Fruit fly (Drosophila melanogaster) whole organism, adult: ENCODE measurements around the gene Obp99a.

Source experiments
- CG11617 ChIP-seq: fragments of 200-800 bp; sonication (Bioruptor generic); optimal IDR thresholded peaks from 2 replicates; lab custom pipeline; 2017; ENCODE audit warnings: mild to moderate bottlenecking, missing biosample characterization, missing genetic modification reagents, missing genetic modification characterization
- CG12768 ChIP-seq: fragments of 200-800 bp; sonication (Bioruptor generic); optimal IDR thresholded peaks from 2 replicates; lab custom pipeline; 2017; ENCODE audit warnings: missing biosample characterization, missing genetic modification characterization, mild to moderate bottlenecking, moderate library complexity, missing genetic modification reagents
- CG14711 ChIP-seq: fragments of 200-800 bp; sonication (Bioruptor generic); optimal IDR thresholded peaks from 2 replicates; lab custom pipeline; 2018; ENCODE audit warnings: missing biosample characterization, mild to moderate bottlenecking, missing genetic modification characterization, moderate library complexity
- CG1620 ChIP-seq: fragments of 200-800 bp; sonication (Bioruptor generic); optimal IDR thresholded peaks from 2 replicates; lab custom pipeline; 2016; ENCODE audit warnings: missing biosample characterization, missing genetic modification characterization
- CG33017 ChIP-seq: fragments of 200-800 bp; sonication (Bioruptor generic); optimal IDR thresholded peaks from 2 replicates; lab custom pipeline; 2018; ENCODE audit warnings: missing biosample characterization, mild to moderate bottlenecking, missing genetic modification characterization, moderate library complexity
- CG5204 ChIP-seq: fragments of 200-800 bp; sonication (Bioruptor generic); optimal IDR thresholded peaks from 2 replicates; lab custom pipeline; 2016; ENCODE audit warnings: missing biosample characterization, missing genetic modification characterization
- CG7045 ChIP-seq: fragments of 200-800 bp; sonication (Bioruptor generic); optimal IDR thresholded peaks from 2 replicates; lab custom pipeline; 2017; ENCODE audit warnings: missing biosample characterization, mild to moderate bottlenecking, missing genetic modification characterization
- CG7101 ChIP-seq: fragments of 200-800 bp; sonication (Bioruptor generic); optimal IDR thresholded peaks from 2 replicates; lab custom pipeline; 2018; ENCODE audit warnings: missing biosample characterization, mild to moderate bottlenecking, missing genetic modification characterization, moderate library complexity
- Clk ChIP-seq: fragments of 200-800 bp; sonication (Bioruptor generic); optimal IDR thresholded peaks from 2 replicates; lab custom pipeline; 2017; ENCODE audit warnings: missing biosample characterization, missing genetic modification characterization
- Crg-1 ChIP-seq: fragments of 200-800 bp; sonication (Bioruptor generic); optimal IDR thresholded peaks from 2 replicates; lab custom pipeline; 2016; ENCODE audit warnings: missing biosample characterization, missing genetic modification characterization
- Hr96 ChIP-seq: fragments of 200-800 bp; sonication (Bioruptor generic); optimal IDR thresholded peaks from 2 replicates; lab custom pipeline; 2016; ENCODE audit warnings: missing biosample characterization, missing genetic modification characterization
- Mnt ChIP-seq: fragments of 200-800 bp; sonication (Bioruptor generic); optimal IDR thresholded peaks from 2 replicates; lab custom pipeline; 2016; ENCODE audit warnings: missing biosample characterization, mild to moderate bottlenecking, missing genetic modification characterization
- bab1 ChIP-seq: fragments of 200-800 bp; sonication (Bioruptor generic); optimal IDR thresholded peaks from 3 replicates; lab custom pipeline; 2019; ENCODE audit warnings: missing biosample characterization, mild to moderate bottlenecking, missing genetic modification characterization, moderate library complexity
- cic ChIP-seq: fragments of 200-800 bp; sonication (Bioruptor generic); optimal IDR thresholded peaks from 2 replicates; lab custom pipeline; 2017; ENCODE audit warnings: missing biosample characterization, mild to moderate bottlenecking, missing genetic modification characterization, moderate library complexity
- cnc ChIP-seq, 2 experiments: fragments of >200 bp; optimal IDR thresholded peaks; 2 replicates each; lab custom pipeline; 2017
- kay ChIP-seq: fragments of 200-800 bp; sonication (Bioruptor generic); peaks from one replicate; lab custom pipeline; 2016; ENCODE audit warnings: missing biosample characterization, missing genetic modification characterization, borderline replicate concordance
- ovo ChIP-seq: fragments of 200-800 bp; sonication (Bioruptor generic); optimal IDR thresholded peaks from 2 replicates; lab custom pipeline; 2016; ENCODE audit warnings: missing biosample characterization, missing genetic modification characterization
- pad ChIP-seq: fragments of 200-800 bp; sonication (Bioruptor generic); optimal IDR thresholded peaks from 3 replicates; lab custom pipeline; 2017; ENCODE audit warnings: missing biosample characterization, missing genetic modification characterization, mild to moderate bottlenecking, moderate library complexity, missing genetic modification reagents
- tj ChIP-seq: fragments of 200-800 bp; sonication (Bioruptor generic); optimal IDR thresholded peaks from 3 replicates; lab custom pipeline; 2017; ENCODE audit warnings: missing biosample characterization, mild to moderate bottlenecking, missing genetic modification characterization, moderate library complexity
- toe ChIP-seq: fragments of 200-800 bp; sonication (Bioruptor generic); optimal IDR thresholded peaks from 2 replicates; lab custom pipeline; 2016; ENCODE audit warnings: missing biosample characterization, missing genetic modification characterization

Gene Obp99a

DNA sequence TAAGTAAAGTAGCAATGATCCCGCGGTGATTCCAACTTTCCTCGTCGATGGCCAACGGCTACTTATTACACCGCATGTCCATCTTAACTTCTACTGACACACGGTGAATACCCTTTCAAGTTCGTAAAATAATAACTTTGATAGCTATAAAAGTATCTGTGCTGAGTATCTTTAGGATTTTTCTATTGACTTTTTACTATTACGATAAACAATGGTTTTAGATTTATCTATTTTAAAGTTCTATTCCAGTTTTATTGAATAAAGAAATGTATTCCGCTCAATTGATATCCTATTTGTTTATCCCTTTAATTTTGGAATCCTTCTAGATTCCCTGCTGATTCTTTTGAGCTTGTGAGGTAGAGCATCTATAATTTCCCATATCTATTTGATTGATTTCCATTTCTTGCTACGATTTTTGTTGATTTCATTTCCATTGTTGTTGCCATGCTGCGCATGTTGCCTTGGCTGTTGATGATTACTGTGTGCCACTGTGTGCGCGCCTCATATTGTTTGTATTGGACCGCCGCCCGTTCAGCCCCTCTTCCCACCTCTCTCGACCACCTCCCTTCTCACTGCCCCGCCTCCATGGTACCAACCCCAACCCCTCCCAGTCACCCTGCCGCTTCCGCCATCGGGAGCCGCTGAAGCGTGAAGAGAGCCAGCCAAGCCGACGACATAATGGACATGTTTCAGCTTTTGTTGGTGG is 18.5 kb downstream of the Obp99a start:
- TF ChIP-seq CG7101 (tag; lab: Kevin White, UChicago), result no peak
- no peak for TF ChIP-seq Clk (GFP tag; lab: Kevin White, UChicago)
- TF ChIP-seq CG7045 (GFP tag; lab: Kevin White, UChicago), result no peak
- TF ChIP-seq pad, result no peak
- TF ChIP-seq CG33017 (tag; lab: Kevin White, UChicago), result no peak
- no peak for TF ChIP-seq cnc (optimal IDR thresholded peaks at IDR 0.05; lab: Kevin White, UChicago)
- TF ChIP-seq tj, result no peak
- TF ChIP-seq kay (GFP tag; lab: Kevin White, UChicago), result no peak
- TF ChIP-seq bab1 (GFP tag; lab: Kevin White, UChicago), result no peak
- TF ChIP-seq Mnt (GFP tag; lab: Kevin White, UChicago), result no peak
- TF ChIP-seq Crg-1 (GFP tag; lab: Kevin White, UChicago), result no peak
- TF ChIP-seq CG14711 (tag; lab: Kevin White, UChicago), result no peak
- TF ChIP-seq CG11617 (GFP tag; lab: Kevin White, UChicago), result no peak
- no peak for TF ChIP-seq CG1620 (GFP tag; lab: Kevin White, UChicago)
- TF ChIP-seq Hr96 (GFP tag; lab: Kevin White, UChicago), result no peak
- no peak for TF ChIP-seq toe (GFP tag; lab: Kevin White, UChicago)

DNA sequence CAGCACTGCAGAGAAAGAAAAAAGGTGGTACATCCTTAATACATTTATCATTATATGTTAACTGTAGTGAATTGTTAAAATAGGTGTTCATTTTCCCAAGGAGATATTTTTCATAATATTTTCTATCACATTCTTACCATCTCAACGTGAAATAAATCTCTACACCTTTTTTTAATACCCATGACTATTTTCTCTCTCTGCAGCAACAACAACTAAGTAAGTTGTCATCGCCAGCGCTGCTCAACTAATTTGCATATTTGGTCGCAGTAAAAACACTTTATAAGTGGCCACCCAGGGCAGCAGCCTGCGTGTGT is 19.0 kb downstream of the Obp99a start:
- no peak for TF ChIP-seq CG33017 (tag; lab: Kevin White, UChicago)
- TF ChIP-seq cic (GFP tag; lab: Kevin White, UChicago), result no peak
- TF ChIP-seq CG7101 (tag; lab: Kevin White, UChicago), result no peak

DNA sequence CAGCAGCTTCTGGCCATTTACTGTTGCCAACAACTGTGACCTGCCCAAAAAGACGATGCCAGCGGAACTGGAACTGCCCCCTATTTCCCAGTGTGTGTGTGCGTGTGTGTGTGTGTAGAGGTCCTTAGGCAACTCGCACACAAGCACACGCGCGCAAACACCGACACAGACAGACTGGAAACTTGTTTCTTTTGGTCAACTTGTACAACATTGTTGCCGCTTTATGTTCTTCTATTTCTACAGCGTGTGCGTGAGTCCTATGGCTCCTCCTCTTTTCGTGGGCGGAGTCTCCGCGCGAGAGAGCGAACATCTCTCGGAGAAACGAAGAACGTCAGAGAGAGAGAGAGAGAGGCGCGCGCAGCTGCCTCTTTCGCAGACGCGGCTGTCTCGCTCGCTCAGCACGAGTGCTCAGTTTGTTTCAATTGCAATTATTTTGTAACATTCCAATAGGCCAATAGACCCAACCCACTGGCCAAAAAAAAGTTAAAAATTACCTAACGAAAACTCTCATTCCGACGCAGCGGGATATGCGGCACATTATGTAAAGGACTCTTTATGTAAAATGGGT is 19.6 kb downstream of the Obp99a start:
- TF ChIP-seq CG7045 (GFP tag; lab: Kevin White, UChicago) (no peak), Mnt (GFP tag; lab: Kevin White, UChicago) (no peak), ovo (GFP tag; lab: Kevin White, UChicago) (no peak), pad (no peak), CG1620 (GFP tag; lab: Kevin White, UChicago) (no peak), cnc (optimal IDR thresholded peaks at IDR 0.05; lab: Kevin White, UChicago) (no peak), Hr96 (GFP tag; lab: Kevin White, UChicago) (no peak), cic (GFP tag; lab: Kevin White, UChicago) (no peak), CG33017 (tag; lab: Kevin White, UChicago) (no peak), tj (no peak), Clk (GFP tag; lab: Kevin White, UChicago) (no peak), kay (GFP tag; lab: Kevin White, UChicago) (no peak), toe (GFP tag; lab: Kevin White, UChicago) (no peak), CG12768 (GFP tag; lab: Kevin White, UChicago) (no peak), Crg-1 (GFP tag; lab: Kevin White, UChicago) (no peak), CG5204 (GFP tag; lab: Kevin White, UChicago) (no peak)

DNA sequence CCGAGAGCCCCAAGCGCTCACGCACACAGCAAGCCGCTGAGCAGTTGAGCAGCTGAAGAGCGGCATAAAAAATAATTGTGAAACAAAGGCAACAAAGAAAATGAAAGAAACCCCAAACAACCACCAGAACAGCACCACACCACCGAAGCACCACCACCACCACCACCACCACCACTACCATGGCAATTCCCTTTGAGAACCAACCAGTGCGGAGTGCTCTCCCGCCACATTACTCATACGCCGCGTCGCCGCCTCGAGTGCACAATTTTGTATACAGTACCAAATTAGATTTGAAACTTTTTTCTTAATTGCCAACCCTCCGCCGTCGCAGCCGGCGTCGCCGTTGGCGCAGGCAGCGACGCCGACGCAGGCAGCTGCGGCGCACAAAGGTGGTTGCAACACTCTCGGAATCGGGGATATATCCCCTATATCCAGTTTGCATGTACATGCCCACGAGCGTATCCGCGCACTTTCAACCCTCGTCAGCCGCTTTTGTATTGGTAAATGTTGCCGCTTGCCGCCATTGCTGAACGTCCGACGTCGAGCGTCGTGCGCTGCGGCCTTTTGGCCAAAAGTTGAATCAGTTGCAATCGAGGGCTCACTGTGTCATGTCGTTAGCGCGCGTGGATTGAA is 20.7 kb downstream of the Obp99a start, which contains the start of gene dmrt99B:
TSS of gene dmrt99B (plus strand) at position 583 of the 633 bp plus-strand sequence.
- TF ChIP-seq bab1 (GFP tag; lab: Kevin White, UChicago) (no peak), tj (no peak), cic (GFP tag; lab: Kevin White, UChicago) (no peak), Crg-1 (GFP tag; lab: Kevin White, UChicago) (no peak), cnc (optimal IDR thresholded peaks at IDR 0.05; lab: Kevin White, UChicago) (no peak), CG7101 (tag; lab: Kevin White, UChicago) (no peak), CG1620 (GFP tag; lab: Kevin White, UChicago) (no peak), pad (no peak), CG5204 (GFP tag; lab: Kevin White, UChicago) (no peak), Mnt (GFP tag; lab: Kevin White, UChicago) (no peak)

DNA sequence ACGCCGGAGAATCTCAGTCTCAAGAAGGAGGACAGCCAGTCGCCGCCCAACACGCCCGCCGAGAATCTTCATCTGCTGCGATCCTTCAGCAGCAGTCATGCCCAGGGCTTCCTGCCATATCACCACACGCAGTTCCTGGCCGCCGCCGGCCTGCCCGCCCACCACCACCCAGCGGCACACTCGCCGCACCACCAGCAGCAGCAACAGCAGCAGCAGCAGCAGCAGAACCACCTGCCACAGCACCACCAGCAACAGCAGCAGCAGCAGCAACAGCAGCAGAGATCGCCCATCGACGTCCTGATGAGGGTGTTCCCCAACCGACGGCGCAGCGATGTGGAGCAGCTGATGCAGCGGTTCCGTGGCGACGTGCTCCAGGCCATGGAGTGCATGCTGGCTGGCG is 24.3 kb downstream of the Obp99a start:
- TF ChIP-seq tj (no peak), cnc (optimal IDR thresholded peaks at IDR 0.05; lab: Kevin White, UChicago) (no peak), CG1620 (GFP tag; lab: Kevin White, UChicago) (no peak), CG7045 (GFP tag; lab: Kevin White, UChicago) (no peak), CG12768 (GFP tag; lab: Kevin White, UChicago) (no peak), Clk (GFP tag; lab: Kevin White, UChicago) (no peak), CG11617 (GFP tag; lab: Kevin White, UChicago) (no peak), Crg-1 (GFP tag; lab: Kevin White, UChicago) (no peak), CG5204 (GFP tag; lab: Kevin White, UChicago) (no peak), CG7101 (tag; lab: Kevin White, UChicago) (no peak), ovo (GFP tag; lab: Kevin White, UChicago) (no peak), Hr96 (GFP tag; lab: Kevin White, UChicago) (no peak), bab1 (GFP tag; lab: Kevin White, UChicago) (no peak), cic (GFP tag; lab: Kevin White, UChicago) (no peak), CG33017 (tag; lab: Kevin White, UChicago) (no peak), CG14711 (tag; lab: Kevin White, UChicago) (no peak), kay (GFP tag; lab: Kevin White, UChicago) (no peak), pad (no peak), Mnt (GFP tag; lab: Kevin White, UChicago) (no peak)
